Fruit fly (Drosophila melanogaster): ENCODE results near the gene Or85e.

The Or85e gene

DNA sequence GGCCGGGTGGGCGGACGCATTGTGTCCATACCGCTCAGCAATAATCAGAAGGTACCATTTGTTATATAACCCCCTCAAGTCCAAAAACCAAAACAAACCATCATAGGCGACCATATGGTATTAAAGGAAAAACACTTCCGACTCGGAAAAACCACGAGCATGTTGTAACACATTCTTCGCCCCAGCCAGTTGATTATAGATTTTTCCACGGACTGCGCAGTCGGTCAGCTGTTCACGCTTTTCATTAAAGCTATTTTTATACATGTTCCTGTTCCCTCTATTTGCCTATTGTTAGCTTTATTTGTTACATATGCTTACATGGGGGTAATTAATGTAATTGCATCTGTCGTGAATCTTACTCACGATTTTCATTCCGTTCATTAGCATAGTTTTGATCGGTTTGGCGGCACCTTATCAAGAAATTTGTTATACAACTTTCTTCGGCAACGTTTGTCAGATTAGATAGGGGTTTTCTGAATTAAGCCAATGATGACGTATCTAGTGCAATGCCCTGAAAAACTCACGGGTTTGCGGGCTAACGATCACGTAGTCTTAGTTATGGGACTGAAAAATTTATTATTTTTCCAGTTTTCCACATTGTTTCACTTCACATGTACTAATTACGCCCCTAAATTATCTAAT lies 29.1 kb upstream of the Or85e start (continued):
- TF ChIP-seq zen2 (GFP tag; IDR thresholded peaks at IDR 0.05; ENCODE audit: partially characterized antibody) (no peak), Optix (GFP tag; IDR thresholded peaks at IDR 0.05) (no peak), Vsx1 (GFP tag; optimal IDR thresholded peaks at IDR 0.05) (peak; percentile 41), sd (tag; optimal IDR thresholded peaks at IDR 0.05) (peak; percentile 54)

DNA sequence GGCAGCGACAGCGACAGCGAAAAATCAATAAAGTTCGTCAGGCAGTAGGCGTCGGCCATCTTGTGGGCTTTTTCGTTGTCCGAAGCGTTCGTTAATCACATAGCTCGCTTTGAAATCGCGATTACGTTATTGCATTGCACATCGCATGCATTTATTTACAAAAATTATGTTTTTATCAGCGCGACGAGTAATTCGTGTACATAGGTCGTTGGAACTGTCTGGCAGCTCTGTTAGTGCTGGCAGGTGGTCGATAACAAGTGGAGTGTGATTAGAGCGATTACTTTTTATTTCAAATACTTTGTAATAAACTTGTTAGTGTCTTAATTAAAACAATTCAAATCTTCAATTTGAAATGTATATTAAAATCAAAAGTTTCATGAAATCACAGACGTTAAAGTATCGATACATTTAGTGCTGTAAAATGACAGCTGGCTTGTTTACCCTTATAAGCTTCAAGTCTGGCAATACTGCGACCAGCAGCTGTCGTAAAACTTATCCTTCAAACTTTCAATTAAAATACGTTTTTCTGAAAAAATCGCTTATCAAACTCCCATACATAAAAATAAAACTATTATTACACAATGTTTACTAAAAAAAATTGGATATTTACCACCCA lies 28.1 kb upstream of the Or85e start, which contains the start of gene CG8032:
Gene CG8032, plus strand, starts transcription at position 448 of the 616 bp plus-strand sequence.
- TF ChIP-seq pnt (GFP tag; optimal IDR thresholded peaks at IDR 0.05): peak; percentile 34
- TF ChIP-seq Rfx (GFP tag; IDR thresholded peaks at IDR 0.05): peak; percentile 50
- no peak for TF ChIP-seq MTF-1 (GFP tag; optimal IDR thresholded peaks at IDR 0.05; ENCODE audit: borderline replicate concordance)
- TF ChIP-seq CG7745 (tag; optimal IDR thresholded peaks at IDR 0.05): no peak
- no peak for TF ChIP-seq CG18011 (GFP tag; optimal IDR thresholded peaks at IDR 0.05)
- peak; percentile 26 for TF ChIP-seq CG9797 (GFP tag; optimal IDR thresholded peaks at IDR 0.05)
- TF ChIP-seq CG1602 (GFP tag; optimal IDR thresholded peaks at IDR 0.05): no peak
- TF ChIP-seq nau (GFP tag; optimal IDR thresholded peaks at IDR 0.05): peak; percentile 7
- TF ChIP-seq knrl (GFP tag; IDR thresholded peaks at IDR 0.05; ENCODE audit: partially characterized antibody): peak; percentile 65
- TF ChIP-seq Nf-YB (GFP tag; optimal IDR thresholded peaks at IDR 0.05): no peak
- TF ChIP-seq CG11093 (GFP tag; IDR thresholded peaks at IDR 0.05): no peak
- peak; percentile 54 for TF ChIP-seq Mad (GFP tag; optimal IDR thresholded peaks at IDR 0.05)
- TF ChIP-seq klu (GFP tag; IDR thresholded peaks at IDR 0.05): no peak
- no peak for TF ChIP-seq fd64A (GFP tag; optimal IDR thresholded peaks at IDR 0.05)
- peak; percentile 42 for TF ChIP-seq gro (GFP tag; optimal IDR thresholded peaks at IDR 0.05)
- TF ChIP-seq Blimp-1 (GFP tag; optimal IDR thresholded peaks at IDR 0.05): peak; percentile 29
- TF ChIP-seq Doc3 (GFP tag; IDR thresholded peaks at IDR 0.05; ENCODE audit: partially characterized antibody): peak; percentile 65
- TF ChIP-seq CG4707 (GFP tag; optimal IDR thresholded peaks at IDR 0.05): no peak
- no peak for TF ChIP-seq dimm (GFP tag; IDR thresholded peaks at IDR 0.05)
- TF ChIP-seq so (GFP tag; IDR thresholded peaks at IDR 0.05): no peak
- no peak for TF ChIP-seq CG42726 (GFP tag; IDR thresholded peaks at IDR 0.05; ENCODE audit: partially characterized antibody)
- TF ChIP-seq Mes4 (GFP tag; optimal IDR thresholded peaks at IDR 0.05): peak; percentile 38
- no peak for TF ChIP-seq Trl (optimal IDR thresholded peaks at IDR 0.05)
- TF ChIP-seq Trl (GFP tag; optimal IDR thresholded peaks at IDR 0.05): peak; percentile 55
- TF ChIP-seq zen (tag; optimal IDR thresholded peaks at IDR 0.05): peak; percentile 37
- no peak for TF ChIP-seq br (optimal IDR thresholded peaks at IDR 0.05)
- TF ChIP-seq zfh2 (GFP tag; optimal IDR thresholded peaks at IDR 0.05): peak; percentile 48
- TF ChIP-seq Ada2b (GFP tag; IDR thresholded peaks at IDR 0.05): no peak
- TF ChIP-seq tgo (GFP tag; IDR thresholded peaks at IDR 0.05): no peak; the same call in 2 of the 3 replicates
- no peak for TF ChIP-seq CG14965 (GFP tag; optimal IDR thresholded peaks at IDR 0.05; ENCODE audit: borderline replicate concordance)
- peak; percentile 17 for TF ChIP-seq CG7556 (GFP tag; optimal IDR thresholded peaks at IDR 0.05)
- TF ChIP-seq ind (GFP tag; optimal IDR thresholded peaks at IDR 0.05): peak; percentile 61
- no peak for TF ChIP-seq jing (GFP tag; optimal IDR thresholded peaks at IDR 0.05)
- TF ChIP-seq Camta (GFP tag; optimal IDR thresholded peaks at IDR 0.05): peak; percentile 47
- TF ChIP-seq gcm2 (GFP tag; optimal IDR thresholded peaks at IDR 0.05): no peak
- peak; percentile 70 for TF ChIP-seq CG10543 (GFP tag; optimal IDR thresholded peaks at IDR 0.05)
- peak; percentile 36 for TF ChIP-seq CG17359 (tag; optimal IDR thresholded peaks at IDR 0.05)
- no peak for TF ChIP-seq otp (GFP tag; IDR thresholded peaks at IDR 0.05)
- TF ChIP-seq CG6254 (GFP tag; optimal IDR thresholded peaks at IDR 0.05): no peak
- TF ChIP-seq stwl (tag; optimal IDR thresholded peaks at IDR 0.05): peak; percentile 65
- TF ChIP-seq CG14710 (tag; optimal IDR thresholded peaks at IDR 0.05): peak; percentile 71
- no peak for TF ChIP-seq CG8359 (GFP tag; optimal IDR thresholded peaks at IDR 0.05; ENCODE audit: borderline replicate concordance)
- no peak for TF ChIP-seq CG12299 (tag; optimal IDR thresholded peaks at IDR 0.05)

Data from whole organism, embryonic.